Worm (Caenorhabditis elegans) whole organism, late embryonic: ENCODE results near the gene str-79.

Experiments used
- C08G9.2 ChIP-seq: sonication (generic microtip); optimal IDR thresholded peaks from 2 replicates; lab custom pipeline; 2016; ENCODE audit warnings: mild to moderate bottlenecking, missing genetic modification characterization, moderate library complexity, missing compliant biosample characterization
- C38D4.7 ChIP-seq: fragments of 200-800 bp; sonication (Bioruptor generic); optimal IDR thresholded peaks from 2 replicates; lab custom pipeline; 2018; ENCODE audit warnings: mild to moderate bottlenecking, missing genetic modification characterization, moderate library complexity, missing compliant biosample characterization
- F13H6.1 ChIP-seq: sonication (generic microtip); optimal IDR thresholded peaks from 2 replicates; lab custom pipeline; 2016; ENCODE audit warnings: missing genetic modification characterization, missing compliant biosample characterization
- dmd-4 ChIP-seq: sonication (generic microtip); optimal IDR thresholded peaks from 2 replicates; lab custom pipeline; 2016; ENCODE audit warnings: borderline replicate concordance, missing genetic modification characterization, missing compliant biosample characterization
- ets-4 ChIP-seq: sonication (generic microtip); optimal IDR thresholded peaks from 2 replicates; lab custom pipeline; 2016; ENCODE audit warnings: missing genetic modification characterization, missing compliant biosample characterization
- eyg-1 ChIP-seq: sonication (generic microtip); optimal IDR thresholded peaks from 2 replicates; lab custom pipeline; 2016; ENCODE audit warnings: missing genotype, missing genetic modification characterization, missing compliant biosample characterization
- mec-3 ChIP-seq: sonication (generic microtip); optimal IDR thresholded peaks from 2 replicates; lab custom pipeline; 2016; ENCODE audit warnings: borderline replicate concordance, missing genetic modification characterization, missing compliant biosample characterization
- odd-2 ChIP-seq: sonication (generic microtip); optimal IDR thresholded peaks from 2 replicates; lab custom pipeline; 2017; ENCODE audit warnings: antibody characterized with exemption, mild to moderate bottlenecking, missing genetic modification characterization, missing compliant biosample characterization
- pros-1 ChIP-seq: fragments of 150-350 bp; optimal IDR thresholded peaks from 2 replicates; lab custom pipeline; 2014; ENCODE audit warnings: missing biosample characterization, missing genetic modification reagents, missing genetic modification characterization
- rnt-1 ChIP-seq: sonication (generic microtip); optimal IDR thresholded peaks from 2 replicates; lab custom pipeline; 2016; ENCODE audit warnings: missing genetic modification characterization, missing compliant biosample characterization
- unc-3 ChIP-seq, 2 experiments: fragments of 200-800 bp in 1 of 2; sonication (Bioruptor generic) in 1 of 2; sonication (generic microtip) in 1 of 2; conservative IDR thresholded peaks in 1 of 2; optimal IDR thresholded peaks in 1 of 2; 2 replicates each; pipeline versions ENCODE4 v1.3.6 to Lab custom; 2016 to 2022; ENCODE audit warnings: missing compliant biosample characterization in 2 of 2, missing genetic modification characterization in 2 of 2, missing genetic modification reagents in 1 of 2
- zip-5 ChIP-seq: sonication (generic microtip); optimal IDR thresholded peaks from 2 replicates; lab custom pipeline; 2016; ENCODE audit warnings: missing genetic modification characterization, missing compliant biosample characterization

- TF ChIP-seq C08G9.2 (tag; lab: Kevin White, UChicago) (no peak), dmd-4 (tag; lab: Kevin White, UChicago) (no peak), pros-1 (tag; lab: Kevin White, UChicago) (no peak), eyg-1 (tag; lab: Kevin White, UChicago) (no peak), odd-2 (tag; lab: Kevin White, UChicago) (no peak), rnt-1 (tag; lab: Kevin White, UChicago) (no peak), ets-4 (tag; lab: Kevin White, UChicago) (no peak), mec-3 (tag; lab: Kevin White, UChicago) (no peak), zip-5 (no peak), C38D4.7 (GFP tag; lab: Kevin White, UChicago) (no peak), unc-3 (GFP tag; conservative IDR thresholded peaks at IDR 0.05; lab: Robert Waterston, UW) (no peak), unc-3 (tag; optimal IDR thresholded peaks at IDR 0.05; lab: Kevin White, UChicago) (no peak), F13H6.1 (tag; lab: Kevin White, UChicago) (no peak)
Observed at ce11 chrX:1972766-1973165, 3.1 kb downstream of the str-79 start.
